Worm (Caenorhabditis elegans) whole organism, midembryonic: Measurements from ENCODE around the gene F29C12.6.

Experiments used
- flt-1 ChIP-seq: fragments of 200-800 bp; sonication (Bioruptor generic); IDR thresholded peaks from 2 replicates; pipeline ENCODE4 v1.3.6; 2022; ENCODE audit warnings: missing genetic modification characterization, missing compliant biosample characterization
- med-1 ChIP-seq: sonication (generic microtip); optimal IDR thresholded peaks from 2 replicates; lab custom pipeline; 2017; ENCODE audit warnings: missing genetic modification characterization, mild to moderate bottlenecking, missing compliant biosample characterization, antibody characterized with exemption, missing genetic modification reagents; ENCODE audit not compliant: insufficient read depth

- TF ChIP-seq flt-1 (GFP tag; lab: Robert Waterston, UW) (no peak), med-1 (GFP tag; lab: Kevin White, UChicago) (no peak)
Observed at ce11 chrII:13129602-13130001, at the start of gene F29C12.6.
